Fruit fly (Drosophila melanogaster) whole organism, prepupa: ENCODE results near the gene Sgs8.

ENCODE experiments used
- CG10669 ChIP-seq: fragments of 200-800 bp; sonication (Bioruptor generic); optimal IDR thresholded peaks from 3 replicates; lab custom pipeline; 2018; ENCODE audit warnings: missing biosample characterization, mild to moderate bottlenecking, missing genetic modification characterization, moderate library complexity
- CG11294 ChIP-seq: fragments of 200-800 bp; sonication (Bioruptor generic); IDR thresholded peaks from 2 replicates; pipeline ENCODE4 v1.3.6; 2022; ENCODE audit warnings: missing biosample characterization, missing genetic modification characterization
- CG6276 ChIP-seq: fragments of 200-800 bp; sonication (Bioruptor generic); optimal IDR thresholded peaks from 2 replicates; lab custom pipeline; 2017; ENCODE audit warnings: missing biosample characterization, mild to moderate bottlenecking, missing genetic modification characterization
- Gug ChIP-seq: fragments of 200-800 bp; sonication (Bioruptor generic); IDR thresholded peaks from 2 replicates; pipeline ENCODE4 v1.3.6; 2022; ENCODE audit warnings: missing biosample characterization, missing genetic modification characterization
- Sox15 ChIP-seq: fragments of 200-800 bp; sonication (Bioruptor generic); optimal IDR thresholded peaks from 3 replicates; lab custom pipeline; 2016; ENCODE audit warnings: missing biosample characterization, missing genetic modification characterization
- acj6 ChIP-seq: fragments of 200-800 bp; sonication (Bioruptor generic); optimal IDR thresholded peaks from 3 replicates; lab custom pipeline; 2016; ENCODE audit warnings: missing biosample characterization, missing genetic modification characterization
- dac ChIP-seq: fragments of 200-800 bp; sonication (Bioruptor generic); optimal IDR thresholded peaks from 2 replicates; lab custom pipeline; 2017; ENCODE audit warnings: missing biosample characterization, mild to moderate bottlenecking, missing genetic modification characterization
- fd85E ChIP-seq: fragments of 200-800 bp; sonication (Bioruptor generic); optimal IDR thresholded peaks from 3 replicates; lab custom pipeline; 2016; ENCODE audit warnings: missing biosample characterization, missing genetic modification characterization
- pdm3 ChIP-seq: fragments of 200-800 bp; sonication (Bioruptor generic); optimal IDR thresholded peaks from 3 replicates; lab custom pipeline; 2016; ENCODE audit warnings: missing biosample characterization, missing genetic modification characterization
- salr ChIP-seq, 2 experiments: fragments of 200-800 bp; sonication (Bioruptor generic); optimal IDR thresholded peaks; 3 replicates each; lab custom pipeline; 2016 to 2018; ENCODE audit warnings: missing biosample characterization in 2 of 2, missing genetic modification characterization in 2 of 2, mild to moderate bottlenecking in 1 of 2
- vri ChIP-seq: fragments of 200-800 bp; sonication (Bioruptor generic); optimal IDR thresholded peaks from 3 replicates; lab custom pipeline; 2016; ENCODE audit warnings: missing biosample characterization, mild to moderate bottlenecking, missing genetic modification characterization

DNA sequence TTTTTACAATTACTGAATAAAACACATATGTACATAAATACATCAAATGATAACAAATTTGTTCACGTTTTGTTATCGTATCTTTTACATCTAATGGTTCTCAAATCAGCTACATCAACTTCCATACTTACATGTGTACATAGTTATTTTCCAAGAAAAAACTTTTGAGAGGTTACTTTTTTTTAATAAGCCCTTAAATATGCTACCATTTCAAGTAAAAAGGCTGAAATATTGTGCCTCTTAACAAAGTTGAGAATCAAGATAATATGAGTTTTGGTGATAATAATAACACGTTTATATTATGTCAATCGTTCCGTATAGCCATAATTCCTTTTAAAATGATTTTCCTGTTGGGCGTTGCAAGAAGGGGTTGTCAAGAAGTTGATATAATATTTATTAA, 18.7 kb downstream of the Sgs8 start:
- TF ChIP-seq pdm3 (GFP tag; lab: Kevin White, UChicago) = no peak
- no peak for TF ChIP-seq CG6276 (GFP tag; lab: Kevin White, UChicago)
- no peak for TF ChIP-seq CG11294
- no peak for TF ChIP-seq acj6 (GFP tag; lab: Kevin White, UChicago)
- peak; percentile 3 for TF ChIP-seq vri
- TF ChIP-seq salr (GFP tag; optimal IDR thresholded peaks at IDR 0.05; lab: Kevin White, UChicago) = no peak
- TF ChIP-seq Sox15 (GFP tag; lab: Kevin White, UChicago) = no peak
- TF ChIP-seq CG10669 = no peak
- no peak for TF ChIP-seq Gug (GFP tag; lab: Robert Waterston, UW)
- TF ChIP-seq fd85E = no peak
- no peak for TF ChIP-seq dac (GFP tag; lab: Kevin White, UChicago)
